Worm (Caenorhabditis elegans) whole organism, mixed stage, embryonic: ENCODE results near the gene ZK1320.11.

Experiments used
- ces-1 ChIP-seq: fragments of 150-350 bp; optimal IDR thresholded peaks from 2 replicates; lab custom pipeline; 2014; ENCODE audit warnings: missing biosample characterization, missing genetic modification reagents, missing genetic modification characterization
- lsy-2 ChIP-seq: fragments of 150-350 bp; optimal IDR thresholded peaks from 2 replicates; lab custom pipeline; 2014; ENCODE audit warnings: missing biosample characterization, missing genetic modification characterization
- mep-1 ChIP-seq: fragments of 150-350 bp; optimal IDR thresholded peaks from 2 replicates; lab custom pipeline; 2017; ENCODE audit warnings: missing biosample characterization, missing genetic modification reagents, missing genetic modification characterization, inconsistent platforms
- nhr-76 ChIP-seq: sonication (generic microtip); optimal IDR thresholded peaks from 2 replicates; lab custom pipeline; 2017; ENCODE audit warnings: missing biosample characterization, missing genetic modification characterization
- unc-39 ChIP-seq: fragments of 150-350 bp; optimal IDR thresholded peaks from 2 replicates; lab custom pipeline; 2014; ENCODE audit warnings: missing biosample characterization, missing genetic modification characterization
- ztf-11 ChIP-seq: fragments of 150-350 bp; optimal IDR thresholded peaks from 2 replicates; lab custom pipeline; 2014; ENCODE audit warnings: missing biosample characterization, missing genetic modification characterization

DNA sequence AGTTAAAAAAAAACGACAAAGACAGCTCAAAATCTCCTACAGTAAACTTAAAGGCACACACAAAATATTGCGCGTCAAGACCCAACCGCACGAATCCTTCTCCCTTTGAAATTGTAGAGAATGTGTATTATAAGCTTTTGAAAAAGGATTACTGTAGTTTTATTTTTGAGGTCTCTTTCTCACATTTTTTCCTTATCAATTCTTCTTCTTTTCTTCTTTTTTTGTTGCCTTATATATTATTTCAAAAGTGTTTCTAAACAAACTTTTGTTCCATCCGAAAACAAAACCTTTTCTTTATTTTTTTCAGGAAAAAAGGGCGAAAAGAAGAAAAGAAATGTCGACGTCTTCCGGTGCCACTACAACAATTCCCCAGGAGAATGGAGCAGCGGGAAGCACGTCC lies 13.1 kb downstream of the ZK1320.11 start, which contains the start of gene ZK1320.13:
- no peak for TF ChIP-seq lsy-2 (tag; lab: Kevin White, UChicago)
- TF ChIP-seq ces-1 (GFP tag; lab: Kevin White, UChicago), result no peak
- no peak for TF ChIP-seq mep-1 (tag; lab: Kevin White, UChicago)
- no peak for TF ChIP-seq unc-39
- TF ChIP-seq ztf-11 (tag; lab: Kevin White, UChicago), result no peak
- TF ChIP-seq nhr-76 (tag; lab: Kevin White, UChicago), result no peak
